Fruit fly (Drosophila melanogaster): ENCODE results near the gene bgm.

DNA sequence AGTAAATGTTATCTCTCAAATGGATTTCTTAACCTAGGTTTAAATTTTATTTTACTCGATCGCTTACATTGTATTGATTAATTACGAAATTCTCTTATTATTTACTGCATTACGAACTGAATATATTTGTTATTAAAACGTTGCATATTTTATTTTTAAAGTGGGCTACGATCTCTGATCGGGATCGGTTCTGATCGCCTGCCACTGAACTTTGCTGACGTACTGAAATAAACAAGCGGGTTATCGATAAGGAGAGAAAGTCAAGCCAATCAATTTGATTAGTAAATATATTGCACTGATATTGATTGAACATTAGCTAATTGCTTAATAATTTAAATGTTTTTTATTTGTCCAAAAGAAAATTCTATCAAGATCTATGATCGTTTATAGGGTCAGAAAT is 16.4 kb downstream of the bgm start:
- TF ChIP-seq CG8478 (optimal IDR thresholded peaks at IDR 0.05) (no peak), Dll (optimal IDR thresholded peaks at IDR 0.05) (no peak), EcR (GFP tag; optimal IDR thresholded peaks at IDR 0.05) (no peak), psq (optimal IDR thresholded peaks at IDR 0.05) (no peak), pan (optimal IDR thresholded peaks at IDR 0.05) (no peak), usp (GFP tag; optimal IDR thresholded peaks at IDR 0.05) (no peak)
